Fruit fly (Drosophila melanogaster) whole organism, embryonic: Measurements from ENCODE around the gene sima.

Experiments
- Atf6 ChIP-seq: fragments of 200-800 bp; sonication (Bioruptor generic); IDR thresholded peaks from 2 replicates; pipeline ENCODE4 v1.3.6; 2022; ENCODE audit warnings: missing biosample characterization, missing genetic modification characterization
- Awh ChIP-seq: fragments of 200-800 bp; sonication (Bioruptor generic); IDR thresholded peaks from 2 replicates; pipeline ENCODE4, ENCODE4 v1.3.6; 2022; ENCODE audit warnings: missing biosample characterization, missing genetic modification characterization
- BtbVII ChIP-seq: fragments of 200-800 bp; sonication (Bioruptor generic); optimal IDR thresholded peaks from 3 replicates; lab custom pipeline; 2017; ENCODE audit warnings: missing biosample characterization, mild to moderate bottlenecking, missing genetic modification characterization
- CG10209 ChIP-seq: fragments of 200-800 bp; sonication (Bioruptor generic); optimal IDR thresholded peaks from 3 replicates; lab custom pipeline; 2017; ENCODE audit warnings: missing biosample characterization, mild to moderate bottlenecking, missing genetic modification characterization, missing genetic modification reagents
- CG10979 ChIP-seq: fragments of 200-800 bp; sonication (Bioruptor generic); optimal IDR thresholded peaks from 2 replicates; lab custom pipeline; 2018; ENCODE audit warnings: missing biosample characterization, mild to moderate bottlenecking, missing genetic modification characterization, moderate library complexity
- CG12659 ChIP-seq: fragments of 200-800 bp; sonication (Bioruptor generic); optimal IDR thresholded peaks from 3 replicates; lab custom pipeline; 2017; ENCODE audit warnings: mild to moderate bottlenecking, missing biosample characterization, missing genetic modification reagents, missing genetic modification characterization
- CG12769 ChIP-seq: fragments of 200-800 bp; sonication (Bioruptor generic); optimal IDR thresholded peaks from 2 replicates; lab custom pipeline; 2019; ENCODE audit warnings: missing biosample characterization, mild to moderate bottlenecking, missing genetic modification characterization, moderate library complexity
- CG13424 ChIP-seq: fragments of 200-800 bp; sonication (Bioruptor generic); optimal IDR thresholded peaks from 2 replicates; lab custom pipeline; 2019; ENCODE audit warnings: missing biosample characterization, mild to moderate bottlenecking, missing genetic modification characterization, moderate library complexity
- CG14710 ChIP-seq: fragments of 200-800 bp; sonication (Bioruptor generic); optimal IDR thresholded peaks from 3 replicates; lab custom pipeline; 2019; ENCODE audit warnings: missing biosample characterization, mild to moderate bottlenecking, missing genetic modification characterization, moderate library complexity
- CG15269 ChIP-seq: fragments of 200-800 bp; sonication (Bioruptor generic); optimal IDR thresholded peaks from 2 replicates; lab custom pipeline; 2018; ENCODE audit warnings: missing biosample characterization, mild to moderate bottlenecking, missing genetic modification characterization, moderate library complexity
- CG15696 ChIP-seq: fragments of 200-800 bp; sonication (Bioruptor generic); optimal IDR thresholded peaks from 2 replicates; lab custom pipeline; 2019; ENCODE audit warnings: missing biosample characterization, mild to moderate bottlenecking, missing genetic modification characterization, moderate library complexity
- CG17186 ChIP-seq: fragments of 200-800 bp; sonication (Bioruptor generic); optimal IDR thresholded peaks from 3 replicates; lab custom pipeline; 2017; ENCODE audit warnings: missing biosample characterization, missing genetic modification reagents, missing genetic modification characterization
- CG17361 ChIP-seq: fragments of 200-800 bp; sonication (Bioruptor generic); IDR thresholded peaks from 3 replicates; pipeline ENCODE4 v1.3.6; 2022; ENCODE audit warnings: missing biosample characterization, missing genetic modification characterization
- CG2120 ChIP-seq: fragments of 200-800 bp; sonication (Bioruptor generic); optimal IDR thresholded peaks from 3 replicates; lab custom pipeline; 2016; ENCODE audit warnings: missing biosample characterization, missing genetic modification characterization
- CG2199 ChIP-seq: fragments of 200-800 bp; sonication (Bioruptor generic); IDR thresholded peaks from 3 replicates; pipeline ENCODE4 v1.3.6; 2022; ENCODE audit warnings: missing biosample characterization, missing genetic modification characterization
- CG2202 ChIP-seq: fragments of 200-800 bp; sonication (Bioruptor generic); optimal IDR thresholded peaks from 2 replicates; lab custom pipeline; 2018; ENCODE audit warnings: missing biosample characterization, mild to moderate bottlenecking, missing genetic modification characterization
- CG2712 ChIP-seq: fragments of 200-800 bp; optimal IDR thresholded peaks from 3 replicates; lab custom pipeline; 2019; ENCODE audit warnings: missing biosample characterization, mild to moderate bottlenecking, missing genetic modification characterization, moderate library complexity
- CG42726 ChIP-seq: fragments of 200-800 bp; sonication (Bioruptor generic); IDR thresholded peaks from 2 replicates; pipeline ENCODE4 v1.3.6; 2022; ENCODE audit warnings: missing biosample characterization, missing genetic modification characterization; ENCODE audit not compliant: partially characterized antibody
- CG4617 ChIP-seq: fragments of 200-800 bp; sonication (Bioruptor generic); optimal IDR thresholded peaks from 3 replicates; lab custom pipeline; 2016; ENCODE audit warnings: missing biosample characterization, missing genetic modification characterization, borderline replicate concordance
- CG4730 ChIP-seq: fragments of 200-800 bp; sonication (Bioruptor generic); IDR thresholded peaks from 2 replicates; pipeline ENCODE4 v1.3.6; 2022; ENCODE audit warnings: missing biosample characterization, missing genetic modification characterization
- CG8359 ChIP-seq: fragments of 200-800 bp; sonication (Bioruptor generic); optimal IDR thresholded peaks from 2 replicates; lab custom pipeline; 2017; ENCODE audit warnings: missing biosample characterization, mild to moderate bottlenecking, missing genetic modification characterization, borderline replicate concordance
- CG8924 ChIP-seq: fragments of 200-800 bp; optimal IDR thresholded peaks from 3 replicates; lab custom pipeline; 2019; ENCODE audit warnings: missing biosample characterization, mild to moderate bottlenecking, missing genetic modification characterization, moderate library complexity
- CHES-1-like ChIP-seq: fragments of 200-800 bp; sonication (Bioruptor generic); optimal IDR thresholded peaks from 2 replicates; lab custom pipeline; 2016; ENCODE audit warnings: missing biosample characterization, missing genetic modification characterization
- CkIIα-i1 ChIP-seq: fragments of 200-800 bp; sonication (Bioruptor generic); IDR thresholded peaks from 2 replicates; pipeline ENCODE4 v1.3.6; 2022; ENCODE audit warnings: missing biosample characterization, missing genetic modification characterization
- D ChIP-seq, 2 experiments: fragments of 200-800 bp in 1 of 2; fragments of >200 bp in 1 of 2; sonication (Bioruptor generic) in 1 of 2; optimal IDR thresholded peaks; 2 replicates in 1 of 2; 3 replicates in 1 of 2; lab custom pipeline; 2017; ENCODE audit warnings: mild to moderate bottlenecking in 1 of 2, missing biosample characterization in 1 of 2, missing genetic modification characterization in 1 of 2, missing genetic modification reagents in 1 of 2
- HLHmδ ChIP-seq: fragments of 200-800 bp; sonication (Bioruptor generic); optimal IDR thresholded peaks from 2 replicates; lab custom pipeline; 2018; ENCODE audit warnings: missing biosample characterization, mild to moderate bottlenecking, missing genetic modification characterization, moderate library complexity
- NC2β ChIP-seq: fragments of 200-800 bp; sonication (Bioruptor generic); optimal IDR thresholded peaks from 2 replicates; lab custom pipeline; 2016; ENCODE audit warnings: missing biosample characterization, missing genetic modification characterization
- NK7.1 ChIP-seq: fragments of 200-800 bp; sonication (Bioruptor generic); optimal IDR thresholded peaks from 3 replicates; lab custom pipeline; 2016; ENCODE audit warnings: missing biosample characterization, missing genetic modification characterization
- NfI ChIP-seq: fragments of 200-800 bp; sonication (Bioruptor generic); optimal IDR thresholded peaks from 3 replicates; lab custom pipeline; 2018; ENCODE audit warnings: missing biosample characterization, mild to moderate bottlenecking, missing genetic modification characterization, moderate library complexity
- Oli ChIP-seq: fragments of 200-800 bp; sonication (Bioruptor generic); optimal IDR thresholded peaks from 2 replicates; lab custom pipeline; 2018; ENCODE audit warnings: missing biosample characterization, mild to moderate bottlenecking, missing genetic modification characterization, moderate library complexity
- Ssrp ChIP-seq: fragments of 200-800 bp; sonication (Bioruptor generic); optimal IDR thresholded peaks from 2 replicates; lab custom pipeline; 2018; ENCODE audit warnings: missing biosample characterization, mild to moderate bottlenecking, missing genetic modification characterization, moderate library complexity
- ara ChIP-seq: fragments of 200-800 bp; sonication (Bioruptor generic); IDR thresholded peaks from 2 replicates; pipeline ENCODE4 v1.3.6; 2022; ENCODE audit warnings: missing biosample characterization, missing genetic modification characterization
- az2 ChIP-seq: fragments of 200-800 bp; sonication (Bioruptor generic); optimal IDR thresholded peaks from 3 replicates; lab custom pipeline; 2016; ENCODE audit warnings: missing biosample characterization, missing genetic modification characterization
- bcd ChIP-seq: fragments of 200-800 bp; sonication (Bioruptor generic); optimal IDR thresholded peaks from 2 replicates; lab custom pipeline; 2017; ENCODE audit warnings: missing biosample characterization, mild to moderate bottlenecking, missing genetic modification characterization
- bsh ChIP-seq, 2 experiments: fragments of 200-800 bp; sonication (Bioruptor generic); optimal IDR thresholded peaks; 2 replicates each; lab custom pipeline; 2017 to 2018; ENCODE audit warnings: mild to moderate bottlenecking in 2 of 2, missing biosample characterization in 2 of 2, missing genetic modification characterization in 2 of 2, moderate library complexity in 1 of 2
- caup ChIP-seq: fragments of 200-800 bp; sonication (Bioruptor generic); optimal IDR thresholded peaks from 3 replicates; lab custom pipeline; 2017; ENCODE audit warnings: missing biosample characterization, mild to moderate bottlenecking, missing genetic modification characterization, moderate library complexity; ENCODE audit not compliant: severe bottlenecking
- corto ChIP-seq: fragments of 200-800 bp; sonication (Bioruptor generic); optimal IDR thresholded peaks from 2 replicates; lab custom pipeline; 2016; ENCODE audit warnings: missing biosample characterization, mild to moderate bottlenecking, missing genetic modification characterization, moderate library complexity
- dmrt11E ChIP-seq: fragments of 200-800 bp; sonication (Bioruptor generic); optimal IDR thresholded peaks from 3 replicates; lab custom pipeline; 2018; ENCODE audit warnings: missing biosample characterization, mild to moderate bottlenecking, missing genetic modification characterization, moderate library complexity
- lab ChIP-seq: fragments of 200-800 bp; sonication (Bioruptor generic); optimal IDR thresholded peaks from 3 replicates; lab custom pipeline; 2017; ENCODE audit warnings: missing biosample characterization, missing genetic modification characterization, mild to moderate bottlenecking, moderate library complexity, missing genetic modification reagents
- lmd ChIP-seq: fragments of 200-800 bp; sonication (Bioruptor generic); IDR thresholded peaks from 2 replicates; pipeline ENCODE4 v1.3.6; 2022; ENCODE audit warnings: missing biosample characterization, missing genetic modification characterization
- onecut ChIP-seq: fragments of 200-800 bp; sonication (Bioruptor generic); IDR thresholded peaks from 2 replicates; pipeline ENCODE4 v1.3.6; 2022; ENCODE audit warnings: missing biosample characterization, missing genetic modification characterization
- pan ChIP-seq, 4 experiments: fragments of >200 bp in 3 of 4; fragments of 200-800 bp in 1 of 4; sonication (Bioruptor generic) in 1 of 4; optimal IDR thresholded peaks in 3 of 4; IDR thresholded peaks in 1 of 4; 2 replicates each; pipeline versions ENCODE4 v1.3.6 to Lab custom; 2017 to 2022; ENCODE audit warnings: missing biosample characterization in 2 of 4, missing genetic modification characterization in 2 of 4, mixed read lengths in 1 of 4
- stwl ChIP-seq: fragments of 200-800 bp; sonication (Bioruptor generic); optimal IDR thresholded peaks from 3 replicates; lab custom pipeline; 2018; ENCODE audit warnings: missing biosample characterization, mild to moderate bottlenecking, missing genetic modification characterization, moderate library complexity
- vnd ChIP-seq: fragments of 200-800 bp; sonication (Bioruptor generic); IDR thresholded peaks from 3 replicates; pipeline ENCODE4 v1.3.6; 2022; ENCODE audit warnings: missing biosample characterization, missing genetic modification characterization; ENCODE audit not compliant: partially characterized antibody
- zen2 ChIP-seq: fragments of 200-800 bp; sonication (Bioruptor generic); IDR thresholded peaks from 3 replicates; pipeline ENCODE4 v1.3.6; 2022; ENCODE audit warnings: missing biosample characterization, missing genetic modification characterization; ENCODE audit not compliant: partially characterized antibody
- zf30C ChIP-seq: fragments of 200-800 bp; sonication (Bioruptor generic); optimal IDR thresholded peaks from 3 replicates; lab custom pipeline; 2018; ENCODE audit warnings: missing biosample characterization, mild to moderate bottlenecking, missing genetic modification characterization
- zfh1 ChIP-seq: fragments of 200-800 bp; sonication (Bioruptor generic); IDR thresholded peaks from 3 replicates; pipeline ENCODE4 v1.3.6; 2022; ENCODE audit warnings: missing biosample characterization, missing genetic modification characterization

Gene sima

dm6 chr3R:30021009-30021408, 37.1 kb upstream of the sima start (continued):
- TF ChIP-seq CG2199 (GFP tag; lab: Robert Waterston, UW), result no peak
- 0 out of 3 replicates have a peak, but pooled peaks have one; percentile 16 for TF ChIP-seq CG17361
- TF ChIP-seq CG2120 (GFP tag; lab: Kevin White, UChicago), result peak; percentile 10
- no peak for TF ChIP-seq corto (GFP tag; lab: Kevin White, UChicago)
- no peak for TF ChIP-seq NK7.1
- peak in 1 of 2 experiments; percentile 29 for TF ChIP-seq bsh (GFP tag; optimal IDR thresholded peaks at IDR 0.05; lab: Kevin White, UChicago)
- no peak for TF ChIP-seq CkIIα-i1 (GFP tag; lab: Robert Waterston, UW)
- TF ChIP-seq CG2712, result peak; percentile 30
- no peak for TF ChIP-seq vnd
- TF ChIP-seq Ssrp (tag; lab: Kevin White, UChicago), result peak; percentile 40
- no peak for TF ChIP-seq CG2202 (tag; lab: Kevin White, UChicago)
- TF ChIP-seq zfh1 (GFP tag; lab: Robert Waterston, UW), result 0 out of 3 replicates have a peak, but pooled peaks have one; percentile 46
- no peak for TF ChIP-seq CHES-1-like (GFP tag; lab: Kevin White, UChicago)
- TF ChIP-seq zen2 (GFP tag; lab: Robert Waterston, UW), result no peak
- no peak for TF ChIP-seq D (optimal IDR thresholded peaks at IDR 0.05; lab: Kevin White, UChicago)
- TF ChIP-seq D (GFP tag; optimal IDR thresholded peaks at IDR 0.05; lab: Kevin White, UChicago), result peak; percentile 17
- peak; percentile 13 for TF ChIP-seq lab (GFP tag; lab: Kevin White, UChicago)
- no peak for TF ChIP-seq caup (GFP tag; lab: Kevin White, UChicago)
- no peak for TF ChIP-seq stwl (tag; lab: Kevin White, UChicago)
- peak; percentile 16 for TF ChIP-seq CG13424 (tag; lab: Kevin White, UChicago)
- TF ChIP-seq CG42726, result no peak
- no peak for TF ChIP-seq CG12659
- TF ChIP-seq bcd (GFP tag; lab: Kevin White, UChicago), result peak; percentile 21
- TF ChIP-seq az2 (GFP tag; lab: Kevin White, UChicago), result peak; percentile 3
- peak; percentile 33 for TF ChIP-seq Oli
- no peak for TF ChIP-seq HLHmδ (GFP tag; lab: Kevin White, UChicago)
- 0 out of 2 replicates have a peak, but pooled peaks have one; percentile 46 for TF ChIP-seq Awh
- no peak for TF ChIP-seq BtbVII
- no peak for TF ChIP-seq CG15696 (tag; lab: Kevin White, UChicago)
- no peak for TF ChIP-seq CG4617 (GFP tag; lab: Kevin White, UChicago)
- no peak for TF ChIP-seq NC2β
- TF ChIP-seq CG8359 (GFP tag; lab: Kevin White, UChicago), result no peak
- peak; percentile 33 for TF ChIP-seq zf30C
- TF ChIP-seq CG8924 (tag; lab: Kevin White, UChicago), result peak; percentile 8
- TF ChIP-seq onecut, result no peak
- peak; percentile 30; the same call in 1 of the 2 replicates for TF ChIP-seq lmd (GFP tag; lab: Robert Waterston, UW)
- peak; percentile 1 for TF ChIP-seq dmrt11E
- no peak for TF ChIP-seq CG17186 (GFP tag; lab: Kevin White, UChicago)
- peak; percentile 10 for TF ChIP-seq CG10979
- TF ChIP-seq Atf6 (GFP tag; lab: Robert Waterston, UW), result peak; percentile 24; the same call in 1 of the 2 replicates
- TF ChIP-seq NfI, result no peak
- TF ChIP-seq CG14710 (tag; lab: Kevin White, UChicago), result peak; percentile 2
- peak; percentile 39; the same call in 1 of the 2 replicates for TF ChIP-seq ara (GFP tag; lab: Robert Waterston, UW)
- no peak for TF ChIP-seq CG12769 (tag; lab: Kevin White, UChicago)
- peak; percentile 32 for TF ChIP-seq CG15269 (tag; lab: Kevin White, UChicago)
- TF ChIP-seq pan (optimal IDR thresholded peaks at IDR 0.05; lab: Kevin White, UChicago), result no peak
- TF ChIP-seq pan (GFP tag; optimal IDR thresholded peaks at IDR 0.05 in 1 of 2, IDR thresholded peaks at IDR 0.05 in 1 of 2), result peak in 1 of 2 experiments; percentile 29
- TF ChIP-seq CG10209 (GFP tag; lab: Kevin White, UChicago), result no peak
- 0 out of 2 replicates have a peak, but pooled peaks have one; percentile 27 for TF ChIP-seq CG4730
